Worm (Caenorhabditis elegans) whole organism, L2 larva: ENCODE measurements around the gene F59A1.13.

Source experiments
- C34F6.9 ChIP-seq: fragments of 150-350 bp; optimal IDR thresholded peaks from 2 replicates; lab custom pipeline; 2014; ENCODE audit warnings: missing biosample characterization, missing genetic modification characterization
- F13H6.1 ChIP-seq: sonication (generic microtip); optimal IDR thresholded peaks from 2 replicates; lab custom pipeline; 2016; ENCODE audit warnings: missing genetic modification characterization, missing compliant biosample characterization
- R02D3.7 ChIP-seq: fragments of 150-350 bp; optimal IDR thresholded peaks from 2 replicates; lab custom pipeline; 2014; ENCODE audit warnings: missing biosample characterization, missing genetic modification characterization
- ZK546.5 ChIP-seq: sonication (generic microtip); optimal IDR thresholded peaks from 2 replicates; lab custom pipeline; 2017; ENCODE audit warnings: missing biosample characterization, missing genetic modification characterization
- alr-1 ChIP-seq: fragments of 150-350 bp; optimal IDR thresholded peaks from 2 replicates; lab custom pipeline; 2014; ENCODE audit warnings: missing biosample characterization, missing genetic modification characterization
- aly-2 ChIP-seq: fragments of 150-350 bp; optimal IDR thresholded peaks from 2 replicates; lab custom pipeline; 2014; ENCODE audit warnings: missing biosample characterization, missing genetic modification characterization
- ama-1 ChIP-seq: fragments of 150-350 bp; optimal IDR thresholded peaks from 2 replicates; lab custom pipeline; 2018; ENCODE audit warnings: inconsistent platforms
- blmp-1 ChIP-seq: sonication (generic microtip); optimal IDR thresholded peaks from 2 replicates; lab custom pipeline; 2017; ENCODE audit warnings: missing genetic modification characterization, mild to moderate bottlenecking, missing compliant biosample characterization, antibody characterized with exemption, moderate library complexity; ENCODE audit not compliant: insufficient read depth
- ceh-16 ChIP-seq: fragments of 150-350 bp; optimal IDR thresholded peaks from 2 replicates; lab custom pipeline; 2014; ENCODE audit warnings: missing biosample characterization, missing genetic modification characterization
- ceh-82 ChIP-seq: fragments of 150-350 bp; optimal IDR thresholded peaks from 2 replicates; lab custom pipeline; 2014; ENCODE audit warnings: missing biosample characterization, missing genetic modification characterization
- crh-2 ChIP-seq: sonication (generic microtip); optimal IDR thresholded peaks from 2 replicates; lab custom pipeline; 2017; ENCODE audit warnings: missing biosample characterization, missing genetic modification characterization
- dmd-4 ChIP-seq: sonication (generic microtip); optimal IDR thresholded peaks from 2 replicates; lab custom pipeline; 2017; ENCODE audit warnings: missing biosample characterization, missing genetic modification characterization
- egl-27 ChIP-seq: sonication (generic microtip); optimal IDR thresholded peaks from 3 replicates; lab custom pipeline; 2017; ENCODE audit warnings: missing biosample characterization, missing genetic modification reagents, missing genetic modification characterization
- elt-3 ChIP-seq: sonication (generic microtip); optimal IDR thresholded peaks from 2 replicates; lab custom pipeline; 2017; ENCODE audit warnings: missing biosample characterization, missing genetic modification characterization
- fos-1 ChIP-seq: fragments of 150-350 bp; optimal IDR thresholded peaks from 2 replicates; lab custom pipeline; 2014; ENCODE audit warnings: missing biosample characterization, missing genetic modification characterization
- lin-11 ChIP-seq: fragments of 150-350 bp; sonication (generic microtip); optimal IDR thresholded peaks from 2 replicates; lab custom pipeline; 2014; ENCODE audit warnings: missing biosample characterization, missing genetic modification characterization, inconsistent platforms, mixed read lengths
- lin-39 ChIP-seq: fragments of 150-350 bp; optimal IDR thresholded peaks from 2 replicates; lab custom pipeline; 2014; ENCODE audit warnings: missing biosample characterization, missing genetic modification reagents, missing genetic modification characterization
- lsy-2 ChIP-seq, 2 experiments: fragments of 150-350 bp in 1 of 2; sonication (generic microtip) in 1 of 2; optimal IDR thresholded peaks; 2 replicates each; lab custom pipeline; 2014 to 2017; ENCODE audit warnings: missing biosample characterization in 2 of 2, missing genetic modification characterization in 2 of 2
- mbf-1 ChIP-seq: sonication (generic microtip); optimal IDR thresholded peaks from 2 replicates; lab custom pipeline; 2017; ENCODE audit warnings: missing biosample characterization, missing genetic modification characterization
- mdl-1 ChIP-seq, 2 experiments: fragments of 150-350 bp in 1 of 2; sonication (generic microtip) in 1 of 2; optimal IDR thresholded peaks; 2 replicates each; lab custom pipeline; 2017; ENCODE audit warnings: missing biosample characterization in 2 of 2, missing genetic modification characterization in 2 of 2
- nhr-10 ChIP-seq: sonication (generic microtip); optimal IDR thresholded peaks from 2 replicates; lab custom pipeline; 2017; ENCODE audit warnings: missing biosample characterization, missing genetic modification characterization
- nhr-11 ChIP-seq: fragments of 150-350 bp; optimal IDR thresholded peaks from 2 replicates; lab custom pipeline; 2014; ENCODE audit warnings: missing biosample characterization, missing genetic modification characterization
- nhr-12 ChIP-seq: fragments of 150-350 bp; optimal IDR thresholded peaks from 2 replicates; lab custom pipeline; 2014; ENCODE audit warnings: missing biosample characterization, missing genetic modification characterization
- nhr-21 ChIP-seq: fragments of 150-350 bp; optimal IDR thresholded peaks from 2 replicates; lab custom pipeline; 2014; ENCODE audit warnings: missing biosample characterization, missing genetic modification characterization
- nhr-23 ChIP-seq: fragments of 150-350 bp; optimal IDR thresholded peaks from 2 replicates; lab custom pipeline; 2014; ENCODE audit warnings: missing biosample characterization, missing genetic modification reagents, missing genetic modification characterization
- nhr-237 ChIP-seq: fragments of 150-350 bp; optimal IDR thresholded peaks from 2 replicates; lab custom pipeline; 2014; ENCODE audit warnings: missing biosample characterization, missing genetic modification characterization
- nhr-25 ChIP-seq: fragments of 150-350 bp; sonication (generic microtip); optimal IDR thresholded peaks from 3 replicates; lab custom pipeline; 2014; ENCODE audit warnings: missing biosample characterization, missing genetic modification characterization
- nhr-6 ChIP-seq: fragments of 150-350 bp; optimal IDR thresholded peaks from 2 replicates; lab custom pipeline; 2014; ENCODE audit warnings: missing biosample characterization, missing genetic modification characterization
- nhr-77 ChIP-seq: fragments of 150-350 bp; optimal IDR thresholded peaks from 2 replicates; lab custom pipeline; 2014; ENCODE audit warnings: missing biosample characterization, missing genetic modification characterization
- peb-1 ChIP-seq: fragments of 150-350 bp; optimal IDR thresholded peaks from 2 replicates; lab custom pipeline; 2014; ENCODE audit warnings: missing biosample characterization, missing genetic modification characterization
- skn-1 ChIP-seq: sonication (generic microtip); optimal IDR thresholded peaks from 2 replicates; lab custom pipeline; 2017; ENCODE audit warnings: missing biosample characterization, missing genetic modification characterization
- sma-3 ChIP-seq: sonication (generic microtip); optimal IDR thresholded peaks from 2 replicates; lab custom pipeline; 2016; ENCODE audit warnings: missing genetic modification reagents, missing genetic modification characterization, missing compliant biosample characterization
- sma-9 ChIP-seq, 2 experiments: fragments of 150-350 bp in 1 of 2; sonication (generic microtip) in 1 of 2; optimal IDR thresholded peaks; 2 replicates each; lab custom pipeline; 2014 to 2016; ENCODE audit warnings: missing genetic modification characterization in 2 of 2, mild to moderate bottlenecking in 1 of 2, missing biosample characterization in 1 of 2, missing compliant biosample characterization in 1 of 2, missing genetic modification reagents in 1 of 2, moderate library complexity in 1 of 2
- snpc-4 ChIP-seq: fragments of 150-350 bp; optimal IDR thresholded peaks from 2 replicates; lab custom pipeline; 2014; ENCODE audit warnings: missing biosample characterization, missing genetic modification characterization
- unc-62 ChIP-seq: fragments of 150-350 bp; optimal IDR thresholded peaks from 2 replicates; lab custom pipeline; 2014; ENCODE audit warnings: missing biosample characterization, missing genetic modification reagents, missing genetic modification characterization
- zag-1 ChIP-seq: fragments of 150-350 bp; optimal IDR thresholded peaks from 2 replicates; lab custom pipeline; 2014; ENCODE audit warnings: missing biosample characterization, missing genetic modification characterization
- ztf-1 ChIP-seq: fragments of 200-800 bp; sonication (Bioruptor generic); conservative IDR thresholded peaks from 2 replicates; pipeline ENCODE4 v1.3.6; 2022; ENCODE audit warnings: missing genetic modification characterization, missing compliant biosample characterization
- ztf-11 ChIP-seq: sonication (generic microtip); optimal IDR thresholded peaks from 2 replicates; lab custom pipeline; 2017; ENCODE audit warnings: missing biosample characterization, missing genetic modification characterization
- ztf-4 ChIP-seq: fragments of 150-350 bp; optimal IDR thresholded peaks from 2 replicates; lab custom pipeline; 2014; ENCODE audit warnings: missing biosample characterization, missing genetic modification characterization

The F59A1.13 gene

DNA sequence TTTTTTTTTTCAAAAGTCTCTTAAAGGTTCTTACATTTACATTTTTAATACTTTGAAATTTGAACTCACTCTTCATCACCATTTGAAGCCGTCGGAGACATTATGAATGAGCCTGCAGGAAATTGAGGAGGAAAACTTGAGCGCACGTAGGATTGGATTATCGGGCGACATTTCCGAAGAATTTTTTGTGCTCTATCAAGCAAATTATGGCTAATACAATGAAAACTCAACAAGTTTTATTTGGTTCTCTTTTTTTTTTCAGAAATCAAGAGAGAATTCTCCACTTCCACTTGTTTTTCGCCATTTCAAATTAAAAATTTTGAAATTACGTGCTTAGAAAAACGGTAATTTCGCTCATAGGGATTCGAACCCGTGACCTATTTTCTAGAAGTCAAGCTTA, 23.1 kb downstream of the F59A1.13 start, which contains the start of gene F59A1.12:
F59A1.12 (minus strand) TSS at position 101 of the 400 bp plus-strand sequence.
- TF ChIP-seq alr-1 (tag; lab: Kevin White, UChicago) (no peak), nhr-237 (tag; lab: Kevin White, UChicago) (no peak), ZK546.5 (tag; lab: Kevin White, UChicago) (no peak), sma-3 (GFP tag; lab: Kevin White, UChicago) (no peak), blmp-1 (tag; lab: Kevin White, UChicago) (no peak), mbf-1 (no peak), egl-27 (no peak), R02D3.7 (tag; lab: Kevin White, UChicago) (no peak), lin-39 (tag; lab: Kevin White, UChicago) (no peak), nhr-12 (tag; lab: Kevin White, UChicago) (no peak), nhr-77 (tag; lab: Kevin White, UChicago) (no peak), dmd-4 (tag; lab: Kevin White, UChicago) (no peak), nhr-23 (tag; lab: Kevin White, UChicago) (no peak), lsy-2 (tag; optimal IDR thresholded peaks at IDR 0.05; lab: Kevin White, UChicago) (no peak), sma-9 (GFP tag; optimal IDR thresholded peaks at IDR 0.05; lab: Kevin White, UChicago) (no peak), sma-9 (tag; optimal IDR thresholded peaks at IDR 0.05; lab: Kevin White, UChicago) (no peak), crh-2 (tag; lab: Kevin White, UChicago) (no peak)

DNA sequence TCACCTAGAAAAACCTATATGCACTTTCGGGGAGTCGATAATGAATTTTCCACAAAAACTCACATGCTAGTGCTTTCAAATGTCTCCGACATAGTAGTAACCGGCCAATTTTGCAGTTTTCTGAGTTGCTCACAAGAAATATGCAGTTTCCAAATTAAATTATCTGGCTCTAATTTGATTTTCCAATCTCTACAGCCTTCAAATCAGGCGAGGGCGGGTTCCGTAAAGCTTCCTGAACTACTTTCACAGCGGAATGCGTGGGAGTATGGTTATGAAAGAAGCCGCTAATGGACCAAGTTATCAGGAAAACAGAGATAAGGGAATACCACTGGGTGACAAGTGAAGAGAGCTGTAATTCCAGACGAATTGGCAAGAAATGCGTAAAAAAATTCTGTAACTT, 24.9 kb downstream of the F59A1.13 start, which contains the start of gene F59A1.11:
F59A1.11 (minus strand) TSS at position 101 of the 400 bp plus-strand sequence.
- no peak for TF ChIP-seq crh-2 (tag; lab: Kevin White, UChicago)
- no peak for TF ChIP-seq nhr-25 (tag; lab: Kevin White, UChicago)
- TF ChIP-seq sma-3 (GFP tag; lab: Kevin White, UChicago), result no peak
- TF ChIP-seq nhr-21, result no peak
- no peak for TF ChIP-seq nhr-77 (tag; lab: Kevin White, UChicago)
- no peak for TF ChIP-seq peb-1 (tag; lab: Kevin White, UChicago)
- no peak for TF ChIP-seq ceh-16 (tag; lab: Kevin White, UChicago)
- no peak for TF ChIP-seq ZK546.5 (tag; lab: Kevin White, UChicago)
- no peak for TF ChIP-seq ama-1 (lab: Kevin White, UChicago)
- TF ChIP-seq skn-1 (tag; lab: Kevin White, UChicago), result no peak
- no peak for TF ChIP-seq unc-62
- TF ChIP-seq nhr-6 (tag; lab: Kevin White, UChicago), result no peak
- TF ChIP-seq lin-11 (tag; lab: Kevin White, UChicago), result no peak
- TF ChIP-seq lin-39 (tag; lab: Kevin White, UChicago), result no peak
- TF ChIP-seq snpc-4 (tag; lab: Kevin White, UChicago), result no peak
- TF ChIP-seq sma-9 (GFP tag; optimal IDR thresholded peaks at IDR 0.05; lab: Kevin White, UChicago), result no peak
- no peak for TF ChIP-seq sma-9 (tag; optimal IDR thresholded peaks at IDR 0.05; lab: Kevin White, UChicago)
- TF ChIP-seq mdl-1 (tag; optimal IDR thresholded peaks at IDR 0.05; lab: Kevin White, UChicago), result no peak
- no peak for TF ChIP-seq ztf-4
- TF ChIP-seq F13H6.1, result no peak

ce11 chrV:17664367-17664766, 26.5 kb downstream of the F59A1.13 start:
- no peak for TF ChIP-seq nhr-6 (tag; lab: Kevin White, UChicago)
- no peak for TF ChIP-seq aly-2 (tag; lab: Kevin White, UChicago)
- TF ChIP-seq mbf-1, result no peak
- TF ChIP-seq nhr-11 (tag; lab: Kevin White, UChicago), result no peak
- TF ChIP-seq sma-3 (GFP tag; lab: Kevin White, UChicago), result no peak
- TF ChIP-seq nhr-25 (tag; lab: Kevin White, UChicago), result no peak
- TF ChIP-seq blmp-1 (tag; lab: Kevin White, UChicago), result no peak
- no peak for TF ChIP-seq ama-1 (lab: Kevin White, UChicago)
- TF ChIP-seq ceh-82, result no peak
- TF ChIP-seq ztf-11 (tag; lab: Kevin White, UChicago), result no peak
- TF ChIP-seq zag-1, result no peak
- no peak for TF ChIP-seq nhr-10 (tag; lab: Kevin White, UChicago)
- no peak for TF ChIP-seq ztf-1
- no peak for TF ChIP-seq elt-3 (tag; lab: Kevin White, UChicago)
- no peak for TF ChIP-seq fos-1 (tag; lab: Kevin White, UChicago)
- no peak for TF ChIP-seq lsy-2 (tag; optimal IDR thresholded peaks at IDR 0.05; lab: Kevin White, UChicago)
- TF ChIP-seq C34F6.9, result no peak
